Worm (Caenorhabditis elegans) whole organism, young adult: ENCODE measurements around the gene C32H11.3.

Experiments used
- B0035.1 ChIP-seq: sonication (generic microtip); optimal IDR thresholded peaks from 2 replicates; lab custom pipeline; 2016; ENCODE audit warnings: missing genetic modification characterization, mild to moderate bottlenecking, missing compliant biosample characterization, missing genotype, missing genetic modification reagents
- B0336.3 ChIP-seq: fragments of 200-800 bp; sonication (Bioruptor generic); IDR thresholded peaks from 2 replicates; pipeline ENCODE4 v1.3.6; 2022; ENCODE audit warnings: missing genetic modification characterization, missing compliant biosample characterization
- F33H1.4 ChIP-seq: fragments of 200-800 bp; sonication (Bioruptor generic); IDR thresholded peaks from 2 replicates; pipeline ENCODE4 v1.3.6; 2022; ENCODE audit warnings: missing genetic modification reagents, missing genetic modification characterization, missing compliant biosample characterization
- Y67H2A.10 ChIP-seq: fragments of 200-800 bp; sonication (Bioruptor generic); conservative IDR thresholded peaks from 2 replicates; pipeline ENCODE4 v1.3.6; 2022; ENCODE audit warnings: missing genetic modification reagents, missing genetic modification characterization, missing compliant biosample characterization
- ets-4 ChIP-seq: fragments of 200-800 bp; sonication (Bioruptor generic); optimal IDR thresholded peaks from 2 replicates; lab custom pipeline; 2018; ENCODE audit warnings: mild to moderate bottlenecking, missing genetic modification characterization, missing compliant biosample characterization
- him-1 ChIP-seq: sonication (generic microtip); optimal IDR thresholded peaks from 2 replicates; lab custom pipeline; 2016; ENCODE audit warnings: missing genotype, missing genetic modification reagents, missing genetic modification characterization, missing compliant biosample characterization
- hrde-1 ChIP-seq: sonication (generic microtip); optimal IDR thresholded peaks from 2 replicates; lab custom pipeline; 2016; ENCODE audit warnings: missing genetic modification characterization, mild to moderate bottlenecking, missing compliant biosample characterization, moderate library complexity, missing genotype, missing genetic modification reagents, borderline replicate concordance
- let-607 ChIP-seq, 2 experiments: fragments of 200-800 bp in 1 of 2; sonication (Bioruptor generic) in 1 of 2; sonication (generic microtip) in 1 of 2; optimal IDR thresholded peaks; 2 replicates each; lab custom pipeline; 2016 to 2018; ENCODE audit warnings: mild to moderate bottlenecking in 2 of 2, missing compliant biosample characterization in 2 of 2, missing genetic modification characterization in 2 of 2, moderate library complexity in 2 of 2, missing genotype in 1 of 2
- madf-3 ChIP-seq: fragments of 200-800 bp; sonication (Bioruptor generic); IDR thresholded peaks from 2 replicates; pipeline ENCODE4 v1.3.6; 2022; ENCODE audit warnings: missing genetic modification reagents, missing genetic modification characterization, missing compliant biosample characterization
- madf-8 ChIP-seq: fragments of 200-800 bp; sonication (Bioruptor generic); conservative IDR thresholded peaks from 2 replicates; pipeline ENCODE4 v1.3.6; 2022; ENCODE audit warnings: missing genetic modification reagents, missing genetic modification characterization, missing compliant biosample characterization
- mcd-1 ChIP-seq: fragments of 200-800 bp; sonication (Bioruptor generic); IDR thresholded peaks from 2 replicates; pipeline ENCODE4 v1.3.6; 2022; ENCODE audit warnings: missing genetic modification reagents, missing genetic modification characterization, missing compliant biosample characterization
- nhr-120 ChIP-seq: fragments of 200-800 bp; sonication (Bioruptor generic); IDR thresholded peaks from 2 replicates; pipeline ENCODE4 v1.3.6; 2022; ENCODE audit warnings: missing genetic modification characterization, missing compliant biosample characterization
- sea-2 ChIP-seq: fragments of 200-800 bp; sonication (Bioruptor generic); IDR thresholded peaks from 2 replicates; pipeline ENCODE4 v1.3.6; 2022; ENCODE audit warnings: missing genetic modification characterization, missing compliant biosample characterization
- tbx-9 ChIP-seq: sonication (generic microtip); optimal IDR thresholded peaks from 2 replicates; lab custom pipeline; 2016; ENCODE audit warnings: borderline replicate concordance, missing genetic modification characterization, inconsistent platforms, missing compliant biosample characterization

ce11 chrIV:12869812-12870211 lies 48.5 kb upstream of the C32H11.3 start:
- TF ChIP-seq madf-8 (GFP tag; lab: Robert Waterston, UW) (no peak), ets-4 (GFP tag; lab: Kevin White, UChicago) (no peak), sea-2 (no peak), tbx-9 (no peak), let-607 (tag; optimal IDR thresholded peaks at IDR 0.05; lab: Kevin White, UChicago) (no peak), hrde-1 (tag; lab: Kevin White, UChicago) (no peak), B0035.1 (tag; lab: Kevin White, UChicago) (no peak), him-1 (no peak), B0336.3 (GFP tag; lab: Robert Waterston, UW) (no peak), mcd-1 (GFP tag; lab: Robert Waterston, UW) (no peak), F33H1.4 (GFP tag; lab: Robert Waterston, UW) (no peak), Y67H2A.10 (GFP tag; lab: Robert Waterston, UW) (no peak), madf-3 (no peak), nhr-120 (GFP tag; lab: Robert Waterston, UW) (no peak)
